Worm (Caenorhabditis elegans) whole organism, L2 larva: ENCODE results near the gene ekl-6.

Source experiments
- blmp-1 ChIP-seq: sonication (generic microtip); optimal IDR thresholded peaks from 2 replicates; lab custom pipeline; 2017; ENCODE audit warnings: missing genetic modification characterization, mild to moderate bottlenecking, missing compliant biosample characterization, antibody characterized with exemption, moderate library complexity; ENCODE audit not compliant: insufficient read depth
- crh-2 ChIP-seq: sonication (generic microtip); optimal IDR thresholded peaks from 2 replicates; lab custom pipeline; 2017; ENCODE audit warnings: missing biosample characterization, missing genetic modification characterization
- gmeb-1 ChIP-seq: fragments of 150-350 bp; optimal IDR thresholded peaks from 2 replicates; lab custom pipeline; 2014; ENCODE audit warnings: missing biosample characterization, missing genetic modification characterization
- mdl-1 ChIP-seq, 2 experiments: fragments of 150-350 bp in 1 of 2; sonication (generic microtip) in 1 of 2; optimal IDR thresholded peaks; 2 replicates each; lab custom pipeline; 2017; ENCODE audit warnings: missing biosample characterization in 2 of 2, missing genetic modification characterization in 2 of 2
- sma-3 ChIP-seq: sonication (generic microtip); optimal IDR thresholded peaks from 2 replicates; lab custom pipeline; 2016; ENCODE audit warnings: missing genetic modification reagents, missing genetic modification characterization, missing compliant biosample characterization
- zag-1 ChIP-seq: fragments of 150-350 bp; optimal IDR thresholded peaks from 2 replicates; lab custom pipeline; 2014; ENCODE audit warnings: missing biosample characterization, missing genetic modification characterization
- ztf-4 ChIP-seq: fragments of 150-350 bp; optimal IDR thresholded peaks from 2 replicates; lab custom pipeline; 2014; ENCODE audit warnings: missing biosample characterization, missing genetic modification characterization

- TF ChIP-seq sma-3 (no peak), zag-1 (tag; lab: Kevin White, UChicago) (no peak), ztf-4 (tag; lab: Kevin White, UChicago) (no peak), blmp-1 (no peak), gmeb-1 (tag; lab: Kevin White, UChicago) (no peak), crh-2 (no peak), mdl-1 (tag; optimal IDR thresholded peaks at IDR 0.05; lab: Kevin White, UChicago) (no peak)
Observed at ce11 chrIII:10056033-10056432, 8.2 kb upstream of the ekl-6 start, which contains the start of gene T16G12.10.
